Worm (Caenorhabditis elegans) whole organism, young adult: Measurements from ENCODE around the gene T13F2.4.

Experiments
- B0019.2 ChIP-seq: fragments of 200-800 bp; sonication (Bioruptor generic); conservative IDR thresholded peaks from 2 replicates; pipeline ENCODE4 v1.3.6; 2022; ENCODE audit warnings: missing genetic modification reagents, missing genetic modification characterization, missing compliant biosample characterization
- B0336.3 ChIP-seq: fragments of 200-800 bp; sonication (Bioruptor generic); IDR thresholded peaks from 2 replicates; pipeline ENCODE4 v1.3.6; 2022; ENCODE audit warnings: missing genetic modification characterization, missing compliant biosample characterization
- D2030.7 ChIP-seq: fragments of 200-800 bp; sonication (Bioruptor generic); IDR thresholded peaks from 2 replicates; pipeline ENCODE4 v1.3.6; 2022; ENCODE audit warnings: missing genetic modification reagents, missing genetic modification characterization, missing compliant biosample characterization
- F22D6.2 ChIP-seq: sonication (generic microtip); optimal IDR thresholded peaks from 2 replicates; lab custom pipeline; 2016; ENCODE audit warnings: mild to moderate bottlenecking, missing genetic modification characterization, missing compliant biosample characterization
- T07F8.4 ChIP-seq: sonication (generic microtip); optimal IDR thresholded peaks from 2 replicates; lab custom pipeline; 2016; ENCODE audit warnings: mild to moderate bottlenecking, missing genetic modification characterization, moderate library complexity, missing compliant biosample characterization
- Y53F4B.3 ChIP-seq: fragments of 200-800 bp; sonication (Bioruptor generic); IDR thresholded peaks from 2 replicates; pipeline ENCODE4 v1.3.6; 2022; ENCODE audit warnings: missing genetic modification reagents, missing genetic modification characterization, missing compliant biosample characterization
- Y53G8AR.9 ChIP-seq: fragments of 200-800 bp; sonication (Bioruptor generic); conservative IDR thresholded peaks from 2 replicates; pipeline ENCODE4 v1.3.6; 2022; ENCODE audit warnings: missing genetic modification reagents, missing genetic modification characterization, missing compliant biosample characterization
- Y56A3A.18 ChIP-seq: fragments of 200-800 bp; sonication (Bioruptor generic); IDR thresholded peaks from 2 replicates; pipeline ENCODE4 v1.3.6; 2022; ENCODE audit warnings: missing genetic modification reagents, missing genetic modification characterization, missing compliant biosample characterization
- Y67H2A.10 ChIP-seq: fragments of 200-800 bp; sonication (Bioruptor generic); conservative IDR thresholded peaks from 2 replicates; pipeline ENCODE4 v1.3.6; 2022; ENCODE audit warnings: missing genetic modification reagents, missing genetic modification characterization, missing compliant biosample characterization
- Y95B8A.8 ChIP-seq: fragments of 200-800 bp; sonication (Bioruptor generic); IDR thresholded peaks from 2 replicates; pipeline ENCODE4 v1.3.6; 2022; ENCODE audit warnings: missing genetic modification reagents, missing genetic modification characterization, missing compliant biosample characterization
- athp-1 ChIP-seq: sonication (generic microtip); optimal IDR thresholded peaks from 2 replicates; lab custom pipeline; 2017; ENCODE audit warnings: mild to moderate bottlenecking, missing genetic modification characterization, missing compliant biosample characterization
- attf-3 ChIP-seq: fragments of 200-800 bp; sonication (Bioruptor generic); conservative IDR thresholded peaks from 2 replicates; pipeline ENCODE4 v1.3.6; 2022; ENCODE audit warnings: missing genetic modification reagents, missing genetic modification characterization, missing compliant biosample characterization
- attf-5 ChIP-seq: fragments of 200-800 bp; sonication (Bioruptor generic); optimal IDR thresholded peaks from 2 replicates; lab custom pipeline; 2018; ENCODE audit warnings: mild to moderate bottlenecking, missing genetic modification characterization, missing compliant biosample characterization
- bed-1 ChIP-seq: fragments of 200-800 bp; sonication (Bioruptor generic); IDR thresholded peaks from 2 replicates; pipeline ENCODE4 v1.3.6; 2022; ENCODE audit warnings: missing genetic modification reagents, missing genetic modification characterization, missing compliant biosample characterization
- bed-2 ChIP-seq: fragments of 200-800 bp; sonication (Bioruptor generic); IDR thresholded peaks from 2 replicates; pipeline ENCODE4 v1.3.6; 2022; ENCODE audit warnings: missing genetic modification reagents, missing genetic modification characterization, missing compliant biosample characterization
- ceh-100 ChIP-seq: fragments of 200-800 bp; sonication (Bioruptor generic); IDR thresholded peaks from 2 replicates; pipeline ENCODE4 v1.3.6; 2022; ENCODE audit warnings: missing genetic modification reagents, missing genetic modification characterization, missing compliant biosample characterization
- ceh-79 ChIP-seq: sonication (generic microtip); optimal IDR thresholded peaks from 2 replicates; lab custom pipeline; 2017; ENCODE audit warnings: mild to moderate bottlenecking, missing genetic modification characterization, missing compliant biosample characterization
- ceh-91 ChIP-seq: fragments of 200-800 bp; sonication (Bioruptor generic); IDR thresholded peaks from 2 replicates; pipeline ENCODE4 v1.3.6; 2022; ENCODE audit warnings: missing genetic modification reagents, missing genetic modification characterization, missing compliant biosample characterization
- die-1 ChIP-seq: sonication (generic microtip); optimal IDR thresholded peaks from 2 replicates; lab custom pipeline; 2016; ENCODE audit warnings: missing genotype, mild to moderate bottlenecking, missing genetic modification characterization, missing compliant biosample characterization
- dox-1 ChIP-seq: fragments of 200-800 bp; sonication (Bioruptor generic); IDR thresholded peaks from 2 replicates; pipeline ENCODE4 v1.3.6; 2022; ENCODE audit warnings: missing genetic modification reagents, missing genetic modification characterization, missing compliant biosample characterization
- dpff-1 ChIP-seq: sonication (generic microtip); optimal IDR thresholded peaks from 2 replicates; lab custom pipeline; 2017; ENCODE audit warnings: mild to moderate bottlenecking, missing genetic modification characterization, missing compliant biosample characterization
- dpl-1 ChIP-seq: fragments of 150-350 bp; optimal IDR thresholded peaks from 2 replicates; lab custom pipeline; 2014; ENCODE audit warnings: missing biosample characterization, missing genetic modification reagents, missing genetic modification characterization
- efl-1 ChIP-seq: fragments of 150-350 bp; optimal IDR thresholded peaks from 2 replicates; lab custom pipeline; 2014; ENCODE audit warnings: missing biosample characterization, missing genetic modification reagents, missing genetic modification characterization
- egl-44 ChIP-seq: fragments of 200-800 bp; sonication (Bioruptor generic); IDR thresholded peaks from 2 replicates; pipeline ENCODE4 v1.3.6; 2022; ENCODE audit warnings: missing genetic modification reagents, missing genetic modification characterization, missing compliant biosample characterization
- egrh-3 ChIP-seq: fragments of 200-800 bp; sonication (Bioruptor generic); IDR thresholded peaks from 2 replicates; pipeline ENCODE4 v1.3.6; 2022; ENCODE audit warnings: missing genetic modification reagents, missing genetic modification characterization, missing compliant biosample characterization
- fkh-3 ChIP-seq: sonication (generic microtip); optimal IDR thresholded peaks from 2 replicates; lab custom pipeline; 2016; ENCODE audit warnings: mild to moderate bottlenecking, missing genetic modification characterization, missing compliant biosample characterization
- him-1 ChIP-seq: sonication (generic microtip); optimal IDR thresholded peaks from 2 replicates; lab custom pipeline; 2016; ENCODE audit warnings: missing genotype, missing genetic modification reagents, missing genetic modification characterization, missing compliant biosample characterization
- hmg-1.2 ChIP-seq: fragments of 200-800 bp; sonication (Bioruptor generic); IDR thresholded peaks from 2 replicates; pipeline ENCODE4 v1.3.6; 2022; ENCODE audit warnings: missing genetic modification reagents, missing genetic modification characterization, missing compliant biosample characterization
- hsf-1 ChIP-seq: fragments of 200-800 bp; sonication (Bioruptor generic); IDR thresholded peaks from 2 replicates; pipeline ENCODE4 v1.3.6; 2022; ENCODE audit warnings: missing genetic modification reagents, missing genetic modification characterization, missing compliant biosample characterization
- let-526 ChIP-seq: fragments of 200-800 bp; sonication (Bioruptor generic); IDR thresholded peaks from 2 replicates; pipeline ENCODE4 v1.3.6; 2022; ENCODE audit warnings: missing genetic modification reagents, missing genetic modification characterization, missing compliant biosample characterization
- lin-26 ChIP-seq: fragments of 200-800 bp; sonication (Bioruptor generic); IDR thresholded peaks from 2 replicates; pipeline ENCODE4 v1.3.6; 2022; ENCODE audit warnings: missing genetic modification reagents, missing genetic modification characterization, missing compliant biosample characterization
- lir-1 ChIP-seq: fragments of 200-800 bp; sonication (Bioruptor generic); conservative IDR thresholded peaks from 2 replicates; pipeline ENCODE4 v1.3.6; 2022; ENCODE audit warnings: missing genetic modification reagents, missing genetic modification characterization, missing compliant biosample characterization
- lsl-1 ChIP-seq: fragments of 200-800 bp; sonication (Bioruptor generic); optimal IDR thresholded peaks from 2 replicates; lab custom pipeline; 2018; ENCODE audit warnings: mild to moderate bottlenecking, missing genetic modification characterization, moderate library complexity, missing compliant biosample characterization
- lsy-27 ChIP-seq: sonication (generic microtip); optimal IDR thresholded peaks from 2 replicates; lab custom pipeline; 2017; ENCODE audit warnings: missing genetic modification characterization, mild to moderate bottlenecking, missing compliant biosample characterization, antibody characterized with exemption, missing genotype, borderline replicate concordance; ENCODE audit not compliant: insufficient read depth
- nhr-27 ChIP-seq: fragments of 200-800 bp; sonication (Bioruptor generic); optimal IDR thresholded peaks from 2 replicates; lab custom pipeline; 2018; ENCODE audit warnings: mild to moderate bottlenecking, missing genetic modification characterization, moderate library complexity, missing compliant biosample characterization
- nhr-90 ChIP-seq: sonication (generic microtip); optimal IDR thresholded peaks from 2 replicates; lab custom pipeline; 2016; ENCODE audit warnings: missing genotype, mild to moderate bottlenecking, missing genetic modification characterization, missing compliant biosample characterization
- pbrm-1 ChIP-seq: fragments of 200-800 bp; sonication (Bioruptor generic); IDR thresholded peaks from 2 replicates; pipeline ENCODE4 v1.3.6; 2022; ENCODE audit warnings: missing genetic modification reagents, missing genetic modification characterization, missing compliant biosample characterization
- pha-4 ChIP-seq: fragments of 150-350 bp; sonication (generic microtip); optimal IDR thresholded peaks from 2 replicates; lab custom pipeline; 2014; ENCODE audit warnings: missing biosample characterization, missing genetic modification reagents, missing genetic modification characterization
- rcor-1 ChIP-seq: fragments of 200-800 bp; sonication (Bioruptor generic); IDR thresholded peaks from 2 replicates; pipeline ENCODE4 v1.3.6; 2022; ENCODE audit warnings: missing genetic modification reagents, missing genetic modification characterization, missing compliant biosample characterization
- rec-8 ChIP-seq, 2 experiments: sonication (generic microtip); optimal IDR thresholded peaks; 2 replicates each; lab custom pipeline; 2016; ENCODE audit warnings: mild to moderate bottlenecking in 2 of 2, missing genetic modification characterization in 2 of 2, missing genetic modification reagents in 2 of 2, missing genotype in 2 of 2, missing biosample characterization in 1 of 2, missing compliant biosample characterization in 1 of 2, moderate library complexity in 1 of 2
- snpc-1.3 ChIP-seq: sonication (generic microtip); optimal IDR thresholded peaks from 2 replicates; lab custom pipeline; 2017; ENCODE audit warnings: missing genetic modification characterization, mild to moderate bottlenecking, missing compliant biosample characterization, antibody characterized with exemption, moderate library complexity, missing genotype, missing genetic modification reagents; ENCODE audit not compliant: insufficient read depth
- snpc-4 ChIP-seq, 5 experiments: fragments of 150-350 bp in 1 of 5; sonication (generic microtip) in 4 of 5; optimal IDR thresholded peaks; 2 replicates each; lab custom pipeline; 2014 to 2018; ENCODE audit warnings: missing genetic modification characterization in 5 of 5, missing biosample characterization in 3 of 5, antibody characterized with exemption in 2 of 5, mild to moderate bottlenecking in 2 of 5, missing compliant biosample characterization in 2 of 5, missing genotype in 2 of 5, moderate library complexity in 2 of 5, missing genetic modification reagents in 1 of 5
- sptf-2 ChIP-seq: fragments of 200-800 bp; sonication (Bioruptor generic); optimal IDR thresholded peaks from 2 replicates; lab custom pipeline; 2018; ENCODE audit warnings: mild to moderate bottlenecking, missing genetic modification characterization, missing compliant biosample characterization
- tlf-1 ChIP-seq: fragments of 200-800 bp; sonication (Bioruptor generic); optimal IDR thresholded peaks from 2 replicates; lab custom pipeline; 2018; ENCODE audit warnings: mild to moderate bottlenecking, missing genetic modification characterization, missing compliant biosample characterization
- unc-130 ChIP-seq: sonication (generic microtip); optimal IDR thresholded peaks from 2 replicates; lab custom pipeline; 2016; ENCODE audit warnings: missing genetic modification reagents, missing genetic modification characterization, missing compliant biosample characterization
- ztf-18 ChIP-seq: sonication (generic microtip); optimal IDR thresholded peaks from 2 replicates; lab custom pipeline; 2016; ENCODE audit warnings: missing genotype, mild to moderate bottlenecking, missing genetic modification characterization, missing compliant biosample characterization
- ztf-6 ChIP-seq: fragments of 200-800 bp; sonication (Bioruptor generic); IDR thresholded peaks from 2 replicates; pipeline ENCODE4 v1.3.6; 2022; ENCODE audit warnings: missing genetic modification reagents, missing genetic modification characterization, missing compliant biosample characterization

Gene T13F2.4

DNA sequence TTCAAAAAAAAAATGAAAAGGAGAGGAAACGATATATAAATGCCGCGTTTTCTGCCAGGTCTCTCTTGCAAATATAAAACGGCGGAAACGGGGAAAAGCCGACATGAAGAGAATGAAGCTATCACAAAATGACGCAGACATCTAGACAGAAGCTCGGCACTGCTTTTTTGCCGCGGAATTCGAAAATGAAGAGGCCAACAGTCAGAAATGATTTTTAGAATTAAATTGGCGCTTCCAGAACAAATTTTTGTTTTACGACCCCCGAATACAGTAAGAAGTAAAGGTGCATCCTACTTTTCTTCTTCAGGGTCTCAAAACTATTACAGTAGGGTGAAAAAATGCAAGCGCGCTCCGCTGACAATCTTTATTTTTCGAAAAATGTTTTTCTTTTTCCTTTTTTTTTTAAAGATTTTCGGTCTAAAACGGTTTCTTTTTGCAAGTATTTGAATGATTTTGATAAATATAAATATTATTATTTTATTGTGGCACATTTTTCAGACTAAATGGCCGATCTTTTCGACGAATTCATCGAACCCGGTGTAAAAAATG, 35.7 kb downstream of the T13F2.4 start, which contains the start of gene mtr-4:
TSS of gene mtr-4 (plus strand) at position 499 of the 549 bp plus-strand sequence.
- TF ChIP-seq hmg-1.2 (GFP tag; lab: Robert Waterston, UW) (peak; percentile 51), nhr-27 (tag; lab: Kevin White, UChicago) (no peak), T07F8.4 (no peak), lsl-1 (GFP tag; lab: Kevin White, UChicago) (peak; percentile 98), Y95B8A.8 (GFP tag; lab: Robert Waterston, UW) (0 out of 2 replicates have a peak, but pooled peaks have one; percentile 74), bed-1 (GFP tag; lab: Robert Waterston, UW) (no peak), ceh-91 (GFP tag; lab: Robert Waterston, UW) (peak; percentile 77), F22D6.2 (tag; lab: Kevin White, UChicago) (no peak), rcor-1 (GFP tag; lab: Robert Waterston, UW) (peak; percentile 69), egrh-3 (no peak), rec-8 (tag; optimal IDR thresholded peaks at IDR 0.05; lab: Kevin White, UChicago) (no peak), attf-3 (GFP tag; lab: Robert Waterston, UW) (peak; percentile 40), hsf-1 (GFP tag; lab: Robert Waterston, UW) (peak; percentile 72), dpff-1 (tag; lab: Kevin White, UChicago) (no peak), fkh-3 (no peak), let-526 (no peak), Y56A3A.18 (GFP tag; lab: Robert Waterston, UW) (no peak), him-1 (tag; lab: Kevin White, UChicago) (no peak), ceh-100 (GFP tag; lab: Robert Waterston, UW) (peak; percentile 43), dpl-1 (GFP tag; lab: Kevin White, UChicago) (peak; percentile 45), attf-5 (GFP tag; lab: Kevin White, UChicago) (peak; percentile 71), ztf-18 (tag; lab: Kevin White, UChicago) (no peak), egl-44 (GFP tag; lab: Robert Waterston, UW) (no peak), pbrm-1 (GFP tag; lab: Robert Waterston, UW) (peak; percentile 53; the same call in 1 of the 2 replicates), unc-130 (GFP tag; lab: Kevin White, UChicago) (no peak), B0019.2 (GFP tag; lab: Robert Waterston, UW) (no peak), sptf-2 (GFP tag; lab: Kevin White, UChicago) (no peak), ceh-79 (tag; lab: Kevin White, UChicago) (no peak), snpc-4 (GFP tag; optimal IDR thresholded peaks at IDR 0.05; lab: Kevin White, UChicago) (peak; percentile 64), snpc-4 (tag; optimal IDR thresholded peaks at IDR 0.05; lab: Kevin White, UChicago) (peak in 3 of 4 experiments; percentile 9 to 71 (median 69)), efl-1 (GFP tag; lab: Kevin White, UChicago) (peak; percentile 74), lin-26 (GFP tag; lab: Robert Waterston, UW) (no peak), D2030.7 (GFP tag; lab: Robert Waterston, UW) (peak; percentile 85), die-1 (tag; lab: Kevin White, UChicago) (no peak), athp-1 (peak; percentile 34), ztf-6 (no peak), Y53G8AR.9 (no peak), tlf-1 (GFP tag; lab: Kevin White, UChicago) (no peak), nhr-90 (tag; lab: Kevin White, UChicago) (no peak), bed-2 (GFP tag; lab: Robert Waterston, UW) (no peak), Y53F4B.3 (GFP tag; lab: Robert Waterston, UW) (no peak), snpc-1.3 (tag; lab: Kevin White, UChicago) (peak; percentile 8), lir-1 (GFP tag; lab: Robert Waterston, UW) (no peak), dox-1 (peak; percentile 77; the same call in 1 of the 2 replicates), Y67H2A.10 (GFP tag; lab: Robert Waterston, UW) (no peak), pha-4 (no peak), B0336.3 (GFP tag; lab: Robert Waterston, UW) (0 out of 2 replicates have a peak, but pooled peaks have one; percentile 34), lsy-27 (tag; lab: Kevin White, UChicago) (no peak)
